Fruit fly (Drosophila melanogaster): ENCODE data around the gene Alg1.
"Not testable (repeated sequence)": the region's sequence is repeated elsewhere in the genome, so short reads cannot be mapped to it uniquely, and the experiment has no call there.

Alg1 gene

dm6 chr3R:17763088-17763487 lies 47.8 kb downstream of the Alg1 start, which contains the start of gene TyrR:
TSS of gene TyrR (minus strand) at chr3R:17763188.
- not testable (repeated sequence) for TF ChIP-seq CG8478, CTCF (optimal IDR thresholded peaks at IDR 0.05)

dm6 chr3R:17762261-17762660 lies 48.7 kb downstream of the Alg1 start:
- TF ChIP-seq CG8478 (optimal IDR thresholded peaks at IDR 0.05): no peak
- no peak for TF ChIP-seq CTCF (optimal IDR thresholded peaks at IDR 0.05)

dm6 chr3R:17759773-17760476 lies 51.0 kb downstream of the Alg1 start:
- no peak for TF ChIP-seq CTCF (optimal IDR thresholded peaks at IDR 0.05)

Measured in S2 (cell line).